Worm (Caenorhabditis elegans) whole organism, mixed stage, embryonic: ENCODE results near the gene nspb-10.
"Not testable (repeated sequence)": the region's sequence is repeated elsewhere in the genome, so short reads cannot be mapped to it uniquely, and the experiment has no call there.

Source experiments
- elt-1 ChIP-seq: sonication (generic microtip); optimal IDR thresholded peaks from 2 replicates; lab custom pipeline; 2017; ENCODE audit warnings: missing genetic modification characterization, mild to moderate bottlenecking, missing compliant biosample characterization, antibody characterized with exemption, moderate library complexity, borderline replicate concordance; ENCODE audit not compliant: insufficient read depth
- elt-3 ChIP-seq: fragments of 150-350 bp; optimal IDR thresholded peaks from 2 replicates; lab custom pipeline; 2014; ENCODE audit warnings: missing biosample characterization, missing genetic modification characterization
- lin-13 ChIP-seq: fragments of 150-350 bp; optimal IDR thresholded peaks from 2 replicates; lab custom pipeline; 2014; ENCODE audit warnings: missing biosample characterization, missing genetic modification characterization
- nhr-12 ChIP-seq: fragments of 150-350 bp; optimal IDR thresholded peaks from 2 replicates; lab custom pipeline; 2014; ENCODE audit warnings: missing biosample characterization, missing genetic modification characterization
- nhr-2 ChIP-seq: fragments of 150-350 bp; optimal IDR thresholded peaks from 2 replicates; lab custom pipeline; 2014; ENCODE audit warnings: missing biosample characterization, missing genetic modification characterization
- nhr-28 ChIP-seq: fragments of 150-350 bp; optimal IDR thresholded peaks from 2 replicates; lab custom pipeline; 2014; ENCODE audit warnings: missing biosample characterization, missing genetic modification characterization
- pha-4 ChIP-seq: fragments of 150-350 bp; optimal IDR thresholded peaks from 2 replicates; lab custom pipeline; 2018; ENCODE audit warnings: missing biosample characterization, missing genetic modification reagents, missing genetic modification characterization
- unc-62 ChIP-seq: fragments of 150-350 bp; optimal IDR thresholded peaks from 2 replicates; lab custom pipeline; 2014; ENCODE audit warnings: missing biosample characterization, missing genetic modification reagents, missing genetic modification characterization

DNA sequence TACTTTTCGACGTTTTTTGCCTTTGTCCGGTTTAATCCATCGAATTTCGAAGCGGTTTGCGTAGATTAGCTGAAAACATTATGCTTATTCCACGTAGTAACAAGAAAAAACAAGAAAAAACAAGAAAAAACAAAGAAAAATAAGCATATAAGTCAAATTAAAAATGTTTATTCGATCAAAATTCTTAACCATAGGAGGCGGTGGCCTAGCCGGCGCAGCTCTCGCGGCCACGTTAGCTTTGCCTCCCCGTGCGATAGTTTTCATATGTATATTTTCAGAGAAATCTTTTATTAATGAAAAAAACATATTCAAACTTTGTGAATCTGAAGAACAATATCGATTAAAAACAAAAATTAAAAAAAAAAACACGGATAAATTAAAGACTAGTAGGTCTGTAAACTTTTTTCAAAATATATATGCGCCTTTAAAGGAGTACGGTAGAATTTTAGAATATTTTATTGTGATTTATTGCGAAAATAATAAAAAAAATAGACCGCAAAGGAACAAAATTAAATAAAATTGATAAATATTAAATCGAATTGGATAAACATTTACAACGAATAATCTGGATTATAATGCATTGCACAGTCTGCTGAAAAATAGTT is 24.2 kb downstream of the nspb-10 start:
- not testable (repeated sequence) for TF ChIP-seq nhr-28; nhr-2 (tag; lab: Kevin White, UChicago); pha-4 (tag; lab: Kevin White, UChicago); unc-62 (GFP tag; lab: Kevin White, UChicago); elt-3 (tag; lab: Kevin White, UChicago); lin-13; elt-1 (tag; lab: Kevin White, UChicago); nhr-12 (tag; lab: Kevin White, UChicago)
